Fruit fly (Drosophila melanogaster) whole organism, embryonic: ENCODE measurements around the gene wuho.

Experiments used
- Bgb ChIP-seq: fragments of 200-800 bp; sonication (Bioruptor generic); IDR thresholded peaks from 2 replicates; pipeline ENCODE4 v1.3.6; 2022; ENCODE audit warnings: missing biosample characterization, missing genetic modification characterization; ENCODE audit not compliant: partially characterized antibody
- BtbVII ChIP-seq: fragments of 200-800 bp; sonication (Bioruptor generic); optimal IDR thresholded peaks from 3 replicates; lab custom pipeline; 2017; ENCODE audit warnings: missing biosample characterization, mild to moderate bottlenecking, missing genetic modification characterization
- CG10209 ChIP-seq: fragments of 200-800 bp; sonication (Bioruptor generic); optimal IDR thresholded peaks from 3 replicates; lab custom pipeline; 2017; ENCODE audit warnings: missing biosample characterization, mild to moderate bottlenecking, missing genetic modification characterization, missing genetic modification reagents
- CG11247 ChIP-seq: fragments of 200-800 bp; sonication (Bioruptor generic); IDR thresholded peaks from 2 replicates; pipeline ENCODE4 v1.3.6; 2022; ENCODE audit warnings: missing biosample characterization, missing genetic modification characterization
- CG13287 ChIP-seq: fragments of 200-800 bp; sonication (Bioruptor generic); IDR thresholded peaks from 2 replicates; pipeline ENCODE4 v1.3.6; 2022; ENCODE audit warnings: missing biosample characterization, missing genetic modification characterization; ENCODE audit not compliant: partially characterized antibody
- CG14014 ChIP-seq: fragments of 200-800 bp; sonication (Bioruptor generic); IDR thresholded peaks from 2 replicates; pipeline ENCODE4 v1.3.6; 2022; ENCODE audit warnings: missing biosample characterization, missing genetic modification characterization
- CG14710 ChIP-seq: fragments of 200-800 bp; sonication (Bioruptor generic); optimal IDR thresholded peaks from 3 replicates; lab custom pipeline; 2019; ENCODE audit warnings: missing biosample characterization, mild to moderate bottlenecking, missing genetic modification characterization, moderate library complexity
- CG1792 ChIP-seq: fragments of 200-800 bp; sonication (Bioruptor generic); optimal IDR thresholded peaks from 2 replicates; lab custom pipeline; 2016; ENCODE audit warnings: missing biosample characterization, missing genetic modification characterization
- CG31365 ChIP-seq: fragments of 200-800 bp; sonication (Bioruptor generic); optimal IDR thresholded peaks from 2 replicates; lab custom pipeline; 2018; ENCODE audit warnings: missing biosample characterization, mild to moderate bottlenecking, missing genetic modification characterization
- CG42726 ChIP-seq: fragments of 200-800 bp; sonication (Bioruptor generic); IDR thresholded peaks from 2 replicates; pipeline ENCODE4 v1.3.6; 2022; ENCODE audit warnings: missing biosample characterization, missing genetic modification characterization; ENCODE audit not compliant: partially characterized antibody
- CG4617 ChIP-seq: fragments of 200-800 bp; sonication (Bioruptor generic); optimal IDR thresholded peaks from 3 replicates; lab custom pipeline; 2016; ENCODE audit warnings: missing biosample characterization, missing genetic modification characterization, borderline replicate concordance
- CG6683 ChIP-seq: fragments of 200-800 bp; sonication (Bioruptor generic); optimal IDR thresholded peaks from 2 replicates; lab custom pipeline; 2017; ENCODE audit warnings: missing biosample characterization, mild to moderate bottlenecking, missing genetic modification characterization, missing genetic modification reagents
- CG7556 ChIP-seq: fragments of 200-800 bp; sonication (Bioruptor generic); optimal IDR thresholded peaks from 2 replicates; lab custom pipeline; 2017; ENCODE audit warnings: missing biosample characterization, mild to moderate bottlenecking, missing genetic modification characterization
- CG7786 ChIP-seq: fragments of 200-800 bp; sonication (Bioruptor generic); optimal IDR thresholded peaks from 2 replicates; lab custom pipeline; 2016; ENCODE audit warnings: missing biosample characterization, missing genetic modification characterization
- CG9932 ChIP-seq: fragments of 200-800 bp; sonication (Bioruptor generic); IDR thresholded peaks from 2 replicates; pipeline ENCODE4 v1.3.6; 2022; ENCODE audit warnings: missing biosample characterization, missing genetic modification characterization
- CoRest ChIP-seq: fragments of 200-800 bp; sonication (Bioruptor generic); optimal IDR thresholded peaks from 3 replicates; lab custom pipeline; 2018; ENCODE audit warnings: missing biosample characterization, mild to moderate bottlenecking, missing genetic modification characterization, moderate library complexity
- CrebB ChIP-seq: fragments of 200-800 bp; sonication (Bioruptor generic); optimal IDR thresholded peaks from 3 replicates; lab custom pipeline; 2018; ENCODE audit warnings: missing biosample characterization, mild to moderate bottlenecking, missing genetic modification characterization
- Fer3 ChIP-seq: fragments of 200-800 bp; sonication (Bioruptor generic); optimal IDR thresholded peaks from 2 replicates; lab custom pipeline; 2018; ENCODE audit warnings: missing biosample characterization, mild to moderate bottlenecking, missing genetic modification characterization, moderate library complexity
- GATAe ChIP-seq: fragments of 200-800 bp; sonication (Bioruptor generic); conservative IDR thresholded peaks from 2 replicates; pipeline ENCODE4 v1.3.6; 2022; ENCODE audit warnings: missing biosample characterization, missing genetic modification characterization
- HLH3B ChIP-seq: fragments of 200-800 bp; sonication (Bioruptor generic); IDR thresholded peaks from 2 replicates; pipeline ENCODE4 v1.3.6; 2022; ENCODE audit warnings: missing biosample characterization, missing genetic modification characterization
- HLH4C ChIP-seq: fragments of 200-800 bp; sonication (Bioruptor generic); IDR thresholded peaks from 3 replicates; pipeline ENCODE4 v1.3.6; 2022; ENCODE audit warnings: missing biosample characterization, missing genetic modification characterization; ENCODE audit not compliant: partially characterized antibody
- HLHmδ ChIP-seq: fragments of 200-800 bp; sonication (Bioruptor generic); optimal IDR thresholded peaks from 2 replicates; lab custom pipeline; 2018; ENCODE audit warnings: missing biosample characterization, mild to moderate bottlenecking, missing genetic modification characterization, moderate library complexity
- HmgD ChIP-seq: fragments of 200-800 bp; sonication (Bioruptor generic); optimal IDR thresholded peaks from 3 replicates; lab custom pipeline; 2016; ENCODE audit warnings: missing biosample characterization, missing genetic modification characterization
- NC2β ChIP-seq: fragments of 200-800 bp; sonication (Bioruptor generic); optimal IDR thresholded peaks from 2 replicates; lab custom pipeline; 2016; ENCODE audit warnings: missing biosample characterization, missing genetic modification characterization
- NFAT ChIP-seq: fragments of 200-800 bp; sonication (Bioruptor generic); IDR thresholded peaks from 2 replicates; pipeline ENCODE4 v1.3.6; 2022; ENCODE audit warnings: missing biosample characterization, missing genetic modification characterization
- Nf-YA ChIP-seq: fragments of 200-800 bp; sonication (Bioruptor generic); IDR thresholded peaks from 2 replicates; pipeline ENCODE4 v1.3.6; 2022; ENCODE audit warnings: missing biosample characterization, missing genetic modification characterization
- Nf-YC ChIP-seq: fragments of 200-800 bp; optimal IDR thresholded peaks from 3 replicates; lab custom pipeline; 2019; ENCODE audit warnings: missing biosample characterization, mild to moderate bottlenecking, missing genetic modification characterization, moderate library complexity
- Optix ChIP-seq: fragments of 200-800 bp; sonication (Bioruptor generic); IDR thresholded peaks from 3 replicates; pipeline ENCODE4 v1.3.6; 2022; ENCODE audit warnings: missing biosample characterization, missing genetic modification characterization
- Side ChIP-seq: fragments of 200-800 bp; sonication (Bioruptor generic); optimal IDR thresholded peaks from 2 replicates; lab custom pipeline; 2016; ENCODE audit warnings: missing biosample characterization, missing genetic modification characterization
- abd-A ChIP-seq: fragments of 200-800 bp; sonication (Bioruptor generic); optimal IDR thresholded peaks from 3 replicates; lab custom pipeline; 2019; ENCODE audit warnings: missing biosample characterization, mild to moderate bottlenecking, missing genetic modification characterization, moderate library complexity
- ac ChIP-seq: fragments of 200-800 bp; sonication (Bioruptor generic); optimal IDR thresholded peaks from 3 replicates; lab custom pipeline; 2017; ENCODE audit warnings: missing biosample characterization, mild to moderate bottlenecking, missing genetic modification characterization
- bowl ChIP-seq: fragments of 200-800 bp; sonication (Bioruptor generic); IDR thresholded peaks from 2 replicates; pipeline ENCODE4 v1.3.6; 2022; ENCODE audit warnings: missing biosample characterization, missing genetic modification characterization
- caup ChIP-seq: fragments of 200-800 bp; sonication (Bioruptor generic); optimal IDR thresholded peaks from 3 replicates; lab custom pipeline; 2017; ENCODE audit warnings: missing biosample characterization, mild to moderate bottlenecking, missing genetic modification characterization, moderate library complexity; ENCODE audit not compliant: severe bottlenecking
- cg ChIP-seq: fragments of 200-800 bp; sonication (Bioruptor generic); optimal IDR thresholded peaks from 3 replicates; lab custom pipeline; 2019; ENCODE audit warnings: missing biosample characterization, mild to moderate bottlenecking, missing genetic modification characterization, moderate library complexity
- chinmo ChIP-seq: fragments of 200-800 bp; sonication (Bioruptor generic); IDR thresholded peaks from 4 replicates; pipeline ENCODE4 v1.3.6; 2022; ENCODE audit warnings: missing biosample characterization, missing genetic modification characterization; ENCODE audit not compliant: partially characterized antibody
- croc ChIP-seq: fragments of 200-800 bp; sonication (Bioruptor generic); conservative IDR thresholded peaks from 3 replicates; pipeline ENCODE4 v1.3.6; 2022; ENCODE audit warnings: missing biosample characterization, missing genetic modification characterization
- fd3F ChIP-seq: fragments of 200-800 bp; sonication (Bioruptor generic); optimal IDR thresholded peaks from 2 replicates; lab custom pipeline; 2018; ENCODE audit warnings: missing biosample characterization, mild to moderate bottlenecking, missing genetic modification characterization, moderate library complexity
- hkb ChIP-seq, 2 experiments: fragments of 200-800 bp in 1 of 2; fragments of >200 bp in 1 of 2; sonication (Bioruptor generic) in 1 of 2; IDR thresholded peaks in 1 of 2; optimal IDR thresholded peaks in 1 of 2; 2 replicates each; pipeline versions ENCODE4 v1.3.6 to Lab custom; 2017 to 2022; ENCODE audit warnings: missing biosample characterization in 1 of 2, missing genetic modification characterization in 1 of 2
- nerfin-2 ChIP-seq: fragments of 200-800 bp; sonication (Bioruptor generic); IDR thresholded peaks from 2 replicates; pipeline ENCODE4 v1.3.6; 2022; ENCODE audit warnings: missing biosample characterization, missing genetic modification characterization; ENCODE audit not compliant: partially characterized antibody
- org-1 ChIP-seq: fragments of 200-800 bp; sonication (Bioruptor generic); optimal IDR thresholded peaks from 2 replicates; lab custom pipeline; 2017; ENCODE audit warnings: missing biosample characterization, missing genetic modification characterization
- pb ChIP-seq: fragments of 200-800 bp; sonication (Bioruptor generic); optimal IDR thresholded peaks from 3 replicates; lab custom pipeline; 2016; ENCODE audit warnings: missing biosample characterization, missing genetic modification characterization
- repo ChIP-seq: fragments of 200-800 bp; sonication (Bioruptor generic); optimal IDR thresholded peaks from 2 replicates; lab custom pipeline; 2016; ENCODE audit warnings: missing biosample characterization, missing genetic modification characterization
- run ChIP-seq: fragments of 200-800 bp; sonication (Bioruptor generic); optimal IDR thresholded peaks from 3 replicates; lab custom pipeline; 2018; ENCODE audit warnings: missing biosample characterization, mild to moderate bottlenecking, missing genetic modification characterization
- sob ChIP-seq: fragments of 200-800 bp; sonication (Bioruptor generic); IDR thresholded peaks from 2 replicates; pipeline ENCODE4 v1.3.6; 2022; ENCODE audit warnings: missing biosample characterization, missing genetic modification characterization
- sr ChIP-seq: fragments of 200-800 bp; sonication (Bioruptor generic); IDR thresholded peaks from 3 replicates; pipeline ENCODE4 v1.3.6; 2022; ENCODE audit warnings: missing biosample characterization, missing genetic modification characterization
- usp ChIP-seq: fragments of >200 bp; optimal IDR thresholded peaks from 2 replicates; lab custom pipeline; 2017; ENCODE audit warnings: missing biosample characterization, missing genetic modification characterization
- wdn ChIP-seq: fragments of 200-800 bp; sonication (Bioruptor generic); IDR thresholded peaks from 2 replicates; pipeline ENCODE4 v1.3.6; 2022; ENCODE audit warnings: missing biosample characterization, missing genetic modification characterization
- z ChIP-seq: fragments of 200-800 bp; sonication (Bioruptor generic); IDR thresholded peaks from 3 replicates; pipeline ENCODE4 v1.3.6; 2022; ENCODE audit warnings: missing biosample characterization, missing genetic modification characterization
- zen2 ChIP-seq: fragments of 200-800 bp; sonication (Bioruptor generic); IDR thresholded peaks from 3 replicates; pipeline ENCODE4 v1.3.6; 2022; ENCODE audit warnings: missing biosample characterization, missing genetic modification characterization; ENCODE audit not compliant: partially characterized antibody

The wuho gene

DNA sequence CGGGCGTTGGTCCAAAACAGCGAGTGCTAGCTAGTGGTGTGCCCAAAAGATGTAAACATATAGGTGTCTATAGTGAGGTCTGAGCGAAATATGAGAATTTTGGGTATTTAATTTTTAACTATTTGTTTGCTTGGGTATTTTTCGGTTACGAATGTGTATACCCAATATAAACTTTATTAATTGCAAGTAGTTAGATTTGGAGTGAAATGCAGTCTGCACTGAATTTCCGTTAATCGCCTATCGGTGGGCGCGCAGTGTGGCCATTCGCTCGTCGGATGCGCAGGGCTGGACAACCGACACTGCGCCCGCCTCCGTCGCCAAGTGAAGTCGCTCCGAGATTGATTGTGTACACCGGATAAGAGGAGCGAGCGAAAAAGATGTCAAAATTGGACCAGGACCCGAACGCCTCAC is 7.2 kb downstream of the wuho start, which contains the start of the genes CG15891 and CG3815 (continued):
- TF ChIP-seq sob (GFP tag; lab: Robert Waterston, UW) (peak; percentile 46; the same call in 1 of the 2 replicates), CG10209 (GFP tag; lab: Kevin White, UChicago) (no peak), CG4617 (peak; percentile 71), CG42726 (GFP tag; lab: Robert Waterston, UW) (0 out of 2 replicates have a peak, but pooled peaks have one; percentile 8), Nf-YC (tag; lab: Kevin White, UChicago) (peak; percentile 67), Optix (GFP tag; lab: Robert Waterston, UW) (no peak), chinmo (0 out of 4 replicates have a peak, but pooled peaks have one; percentile 34), CG31365 (no peak), nerfin-2 (GFP tag; lab: Robert Waterston, UW) (peak; percentile 54), HLH4C (GFP tag; lab: Robert Waterston, UW) (0 out of 3 replicates have a peak, but pooled peaks have one; percentile 35), CG7556 (GFP tag; lab: Kevin White, UChicago) (peak; percentile 42), CoRest (tag; lab: Kevin White, UChicago) (peak; percentile 77), CG11247 (no peak), hkb (optimal IDR thresholded peaks at IDR 0.05; lab: Kevin White, UChicago) (no peak), hkb (GFP tag; IDR thresholded peaks at IDR 0.05; lab: Robert Waterston, UW) (0 out of 2 replicates have a peak, but pooled peaks have one; percentile 21), BtbVII (GFP tag; lab: Kevin White, UChicago) (no peak), pb (GFP tag; lab: Kevin White, UChicago) (peak; percentile 9), org-1 (GFP tag; lab: Kevin White, UChicago) (no peak), CG14710 (peak; percentile 66), sr (no peak), fd3F (GFP tag; lab: Kevin White, UChicago) (peak; percentile 25), ac (no peak), Nf-YA (GFP tag; lab: Robert Waterston, UW) (no peak), Bgb (peak; percentile 23; the same call in 1 of the 2 replicates), bowl (no peak), CG14014 (peak; percentile 58), GATAe (GFP tag; lab: Robert Waterston, UW) (0 out of 2 replicates have a peak, but pooled peaks have one; percentile 25), Fer3 (tag; lab: Kevin White, UChicago) (peak; percentile 48), z (GFP tag; lab: Robert Waterston, UW) (no peak), repo (GFP tag; lab: Kevin White, UChicago) (peak; percentile 4), HLH3B (GFP tag; lab: Robert Waterston, UW) (peak; percentile 53; the same call in 1 of the 2 replicates), CG1792 (GFP tag; lab: Kevin White, UChicago) (peak; percentile 25), CrebB (no peak), wdn (0 out of 2 replicates have a peak, but pooled peaks have one; percentile 41), Side (peak; percentile 26), HmgD (GFP tag; lab: Kevin White, UChicago) (peak; percentile 3), cg (GFP tag; lab: Kevin White, UChicago) (no peak), abd-A (tag; lab: Kevin White, UChicago) (no peak), zen2 (no peak), caup (no peak), CG13287 (GFP tag; lab: Robert Waterston, UW) (peak; percentile 51; the same call in 1 of the 2 replicates), NC2β (GFP tag; lab: Kevin White, UChicago) (no peak), usp (GFP tag; lab: Kevin White, UChicago) (no peak), CG9932 (GFP tag; lab: Robert Waterston, UW) (peak; percentile 74), CG7786 (GFP tag; lab: Kevin White, UChicago) (peak; percentile 45), HLHmδ (GFP tag; lab: Kevin White, UChicago) (no peak), run (tag; lab: Kevin White, UChicago) (no peak), NFAT (no peak), CG6683 (GFP tag; lab: Kevin White, UChicago) (no peak), croc (GFP tag; lab: Robert Waterston, UW) (peak; percentile 33; the same call in 1 of the 3 replicates)
